Fruit fly (Drosophila melanogaster) ovary, adult (tissue): ENCODE data around the gene e.

Source experiments
- CG17801 ChIP-seq: fragments of 200-800 bp; optimal IDR thresholded peaks from 2 replicates; lab custom pipeline; 2019; ENCODE audit warnings: missing biosample characterization, mild to moderate bottlenecking, missing genetic modification characterization, moderate library complexity; ENCODE audit not compliant: partially characterized antibody

e gene

dm6 chr3R:21245846-21246245 lies 8.9 kb upstream of the e start:
- no peak for TF ChIP-seq CG17801 (GFP tag; lab: Kevin White, UChicago)

- TF ChIP-seq CG17801 (GFP tag; lab: Kevin White, UChicago) = no peak
These were observed 5.3 kb upstream of the e start, which contains the start of gene CG5892 for dm6 chr3R:21242318-21242717. Gene CG5892 (plus strand): TSS chr3R:21242618.

dm6 chr3R:21241332-21241731 lies 4.4 kb upstream of the e start:
- no peak for TF ChIP-seq CG17801 (GFP tag; lab: Kevin White, UChicago)

DNA sequence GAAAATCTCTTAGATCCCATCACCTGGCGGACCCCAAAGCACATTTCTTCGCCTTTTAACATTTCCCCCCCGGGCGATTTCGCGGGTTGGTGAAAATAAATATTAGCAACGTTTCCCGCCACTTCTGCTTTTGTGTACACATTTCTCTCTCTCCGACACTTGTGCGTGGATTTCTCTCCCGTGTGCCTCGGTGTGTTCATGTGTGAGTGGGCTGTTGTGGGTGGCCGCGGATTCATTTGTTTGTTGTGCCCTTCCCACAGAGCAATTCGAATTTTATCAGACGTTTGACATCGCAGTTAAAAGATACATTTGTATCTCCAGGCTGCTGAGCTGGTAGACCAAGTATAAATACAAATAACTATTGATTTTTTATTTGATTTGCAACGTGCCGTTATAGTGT lies 12.7 kb downstream of the e start:
- peak; percentile 14 for TF ChIP-seq CG17801 (GFP tag; lab: Kevin White, UChicago)

DNA sequence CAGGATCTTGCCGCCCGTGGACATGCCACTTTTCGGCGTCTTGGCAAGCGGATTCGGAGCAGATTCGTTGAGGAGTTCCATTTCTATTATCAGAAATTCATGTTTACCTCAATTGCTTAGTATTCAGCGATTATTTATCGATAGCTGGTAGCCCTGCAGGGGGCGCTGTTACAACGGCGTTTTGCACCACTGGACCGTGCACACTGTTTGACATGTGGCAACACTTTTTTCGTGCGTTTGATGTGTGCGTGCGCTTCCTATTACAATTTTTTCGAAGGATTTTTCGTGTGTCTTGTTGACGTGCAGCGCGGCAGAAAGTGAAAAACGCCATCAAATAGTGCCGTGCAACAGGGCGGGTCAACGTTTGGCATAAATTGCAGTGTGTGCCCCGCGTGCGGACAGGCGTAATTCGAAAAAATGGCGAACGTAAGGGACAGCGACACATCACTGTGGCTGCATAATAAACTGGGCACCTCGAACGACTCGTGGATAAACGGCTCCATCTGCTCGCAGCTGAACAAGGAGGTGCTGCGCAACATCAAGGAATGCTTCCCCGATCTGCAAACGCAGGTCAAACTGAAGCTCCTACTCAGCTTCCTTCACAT lies 13.4 kb downstream of the e start, which contains the start of the genes CG3337 and Nelf-A:
TSS of gene CG3337 (minus strand) at position 132 of the 605 bp plus-strand sequence.
TSS of gene Nelf-A (plus strand) at position 252 of the 605 bp plus-strand sequence.
- peak; percentile 59 for TF ChIP-seq CG17801 (GFP tag; lab: Kevin White, UChicago)

- peak; percentile 41 for TF ChIP-seq CG17801 (GFP tag; lab: Kevin White, UChicago)
These were observed 18.2 kb downstream of the e start, which contains the start of the genes Smyd5 and Oga for dm6 chr3R:21218733-21219165. Gene Smyd5 (minus strand): TSS chr3R:21218791. Gene Oga (plus strand): TSS chr3R:21219077.

DNA sequence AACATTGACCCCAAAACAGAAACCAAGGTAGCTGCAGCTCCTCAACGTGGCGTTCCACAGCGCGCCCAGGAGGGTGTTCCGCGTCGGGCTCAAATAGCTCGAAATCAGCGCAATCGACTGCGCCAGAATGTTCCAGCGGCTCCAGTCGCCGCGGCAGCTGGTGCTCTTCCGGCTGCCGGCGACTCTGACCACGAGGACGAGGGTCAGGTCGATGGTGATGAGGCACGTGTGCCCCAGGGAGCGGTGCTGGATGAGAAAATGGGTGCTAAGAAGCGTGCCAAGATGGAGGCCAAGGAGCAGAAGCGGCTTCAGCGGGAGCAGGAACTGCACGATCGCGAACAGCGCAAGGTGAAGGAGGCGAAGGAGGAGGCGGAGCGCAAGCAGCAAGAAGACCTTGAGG lies 21.7 kb downstream of the e start:
- TF ChIP-seq CG17801 (GFP tag; lab: Kevin White, UChicago) = no peak

DNA sequence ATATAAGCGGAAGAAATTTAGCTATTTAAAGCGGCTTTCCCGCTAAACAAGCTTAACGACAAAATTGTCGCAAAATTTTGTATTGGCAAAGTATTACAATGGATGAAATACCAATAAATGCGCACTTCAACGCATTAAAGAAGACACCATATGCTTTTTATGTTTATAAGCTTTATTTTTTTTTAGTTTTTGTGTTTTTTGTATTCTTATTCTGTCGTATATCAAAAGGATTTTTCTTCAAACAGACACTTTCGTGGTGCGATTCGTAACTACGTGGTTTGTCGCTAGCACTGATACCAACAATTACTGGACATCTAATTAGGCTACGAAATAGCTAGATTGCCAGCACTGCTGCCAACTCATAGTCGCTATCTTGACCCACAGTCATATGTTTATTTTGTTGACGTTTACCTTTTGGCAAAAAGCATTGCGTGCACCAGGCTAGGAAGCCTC lies 22.3 kb downstream of the e start, which contains the start of gene Ddrgk1:
TSS of gene Ddrgk1 (plus strand) at position 387 of the 453 bp plus-strand sequence.
- peak; percentile 20 for TF ChIP-seq CG17801 (GFP tag; lab: Kevin White, UChicago)

dm6 chr3R:21210081-21210480 lies 26.9 kb downstream of the e start:
- no peak for TF ChIP-seq CG17801 (GFP tag; lab: Kevin White, UChicago)

DNA sequence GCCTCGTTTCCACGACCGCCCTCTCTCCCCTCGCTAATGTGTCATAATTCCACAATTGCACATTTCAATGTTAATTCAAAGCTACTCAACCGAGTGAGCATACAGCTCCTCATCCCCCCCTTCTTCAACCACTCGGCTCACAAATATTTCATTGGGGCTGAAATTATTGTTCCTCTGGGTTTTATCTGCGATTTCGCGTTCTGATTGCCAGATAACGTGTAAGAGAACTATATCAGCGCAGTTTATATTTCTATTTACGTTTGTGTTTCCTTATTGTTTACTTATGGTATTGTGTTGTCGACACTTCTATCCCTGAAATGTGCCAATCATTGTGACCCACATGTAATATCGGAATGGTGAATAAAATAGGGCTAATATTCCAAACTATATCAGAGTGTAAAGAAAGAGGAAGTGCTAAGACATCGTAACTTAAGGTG lies 30.2 kb downstream of the e start:
- TF ChIP-seq CG17801 (GFP tag; lab: Kevin White, UChicago) = no peak

DNA sequence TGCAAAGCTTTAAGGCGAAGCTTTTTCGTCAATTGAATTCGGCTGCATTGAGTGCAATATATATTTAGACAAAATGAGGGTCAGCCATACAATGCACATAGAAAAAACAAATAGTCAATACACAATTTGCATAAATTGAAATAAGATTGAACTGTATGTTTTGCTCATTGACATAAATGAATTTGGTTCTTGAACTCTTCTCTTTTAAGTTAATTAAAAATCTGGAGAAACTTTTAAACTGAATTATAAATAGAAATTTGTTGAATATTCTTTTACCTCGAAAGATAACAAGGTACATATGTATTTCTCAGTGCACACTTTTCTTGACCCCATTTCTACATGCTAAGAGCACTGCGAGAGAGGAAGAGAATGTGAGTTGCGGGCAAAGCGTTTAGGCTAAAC lies 30.6 kb downstream of the e start:
- no peak for TF ChIP-seq CG17801 (GFP tag; lab: Kevin White, UChicago)

DNA sequence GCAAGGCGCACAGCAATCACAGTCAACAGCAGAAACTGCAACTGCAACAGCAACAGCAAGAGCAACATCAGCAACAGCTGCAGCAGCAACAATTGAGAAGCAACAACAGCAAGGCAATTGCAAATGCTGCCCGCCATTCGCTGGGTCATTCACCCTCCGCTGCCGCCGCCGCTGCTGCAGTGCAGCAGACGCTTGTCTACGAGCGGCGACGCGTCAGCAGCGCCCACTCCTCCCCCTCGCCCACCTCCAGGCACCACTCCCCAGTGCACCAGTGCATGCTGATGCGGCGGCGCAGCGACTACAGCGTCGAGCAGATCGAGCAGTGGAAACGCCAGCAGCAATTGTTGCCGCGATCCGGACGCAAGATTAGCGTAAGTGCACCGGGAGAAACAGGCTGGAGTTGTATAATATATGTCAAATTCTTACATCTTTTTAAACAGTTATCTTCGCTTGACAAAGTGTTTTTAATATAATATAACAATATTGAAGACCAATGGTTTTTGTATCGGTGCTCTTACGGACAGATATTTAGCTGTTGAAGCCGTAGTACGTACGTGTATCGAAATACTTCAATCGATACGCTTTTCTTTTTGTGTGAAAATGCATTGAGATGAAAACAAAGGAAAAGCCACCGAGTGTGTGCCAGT lies 31.2 kb downstream of the e start:
- no peak for TF ChIP-seq CG17801 (GFP tag; lab: Kevin White, UChicago)

dm6 chr3R:21204500-21205167 lies 32.3 kb downstream of the e start:
- TF ChIP-seq CG17801 (GFP tag; lab: Kevin White, UChicago) = peak; percentile 90

DNA sequence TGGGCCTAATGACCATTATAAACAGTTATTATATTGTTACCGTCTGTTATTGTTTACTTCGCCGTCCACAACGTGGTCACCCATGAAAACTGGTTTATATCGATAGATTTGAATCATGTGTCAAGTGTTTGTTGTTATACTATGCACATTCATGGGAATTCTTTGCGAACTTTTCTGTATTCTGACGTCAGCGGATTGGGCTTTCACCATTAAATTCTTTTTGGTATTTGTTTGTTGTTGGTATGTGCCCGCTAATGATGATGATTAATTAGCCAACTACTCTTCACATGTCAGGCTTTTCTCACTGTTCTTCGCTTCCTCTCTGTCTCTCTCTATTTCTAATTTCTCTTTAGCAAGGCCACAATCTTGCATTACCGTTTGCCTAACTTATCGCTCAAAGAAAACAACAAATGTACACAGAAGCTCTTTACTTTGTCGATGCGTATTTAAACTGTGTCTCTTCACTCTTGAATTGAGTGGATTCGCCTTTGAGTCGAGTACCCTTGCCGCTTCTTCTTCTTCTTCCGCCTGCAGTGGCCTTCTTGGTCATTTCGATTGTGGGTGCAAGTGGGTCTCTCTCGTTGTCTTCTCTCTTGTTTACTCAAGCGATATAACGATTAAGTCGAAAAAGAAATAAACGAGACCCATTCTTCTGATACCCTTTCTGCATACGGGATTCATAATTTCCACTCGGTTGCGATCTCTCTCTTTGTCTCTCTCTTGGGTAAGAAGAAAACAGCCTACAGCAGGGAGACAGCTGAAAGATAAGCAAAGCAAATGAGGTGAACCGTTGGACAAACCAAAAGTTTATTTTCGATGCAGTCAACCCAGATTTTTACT lies 33.1 kb downstream of the e start:
- TF ChIP-seq CG17801 (GFP tag; lab: Kevin White, UChicago) = no peak
